Fruit fly (Drosophila melanogaster) whole organism, embryonic: ENCODE results near the gene Blos4.
A peak's percentile ranks its signal among the peaks of the same experiment; 100 is the strongest.

Source experiments
- Blimp-1 ChIP-seq: fragments of 200-800 bp; sonication (Bioruptor generic); optimal IDR thresholded peaks from 3 replicates; lab custom pipeline; 2018; ENCODE audit warnings: missing biosample characterization, missing genetic modification characterization, mild to moderate bottlenecking, moderate library complexity, missing genetic modification reagents
- CG10366 ChIP-seq: fragments of 200-800 bp; sonication (Bioruptor generic); IDR thresholded peaks from 2 replicates; pipeline ENCODE4 v1.3.6; 2022; ENCODE audit warnings: missing biosample characterization, missing genetic modification characterization
- CG10431 ChIP-seq: fragments of 200-800 bp; sonication (Bioruptor generic); optimal IDR thresholded peaks from 3 replicates; lab custom pipeline; 2018; ENCODE audit warnings: missing biosample characterization, mild to moderate bottlenecking, missing genetic modification characterization
- CG10979 ChIP-seq: fragments of 200-800 bp; sonication (Bioruptor generic); optimal IDR thresholded peaks from 2 replicates; lab custom pipeline; 2018; ENCODE audit warnings: missing biosample characterization, mild to moderate bottlenecking, missing genetic modification characterization, moderate library complexity
- CG11085 ChIP-seq: fragments of 200-800 bp; sonication (Bioruptor generic); IDR thresholded peaks from 2 replicates; pipeline ENCODE4 v1.3.6; 2022; ENCODE audit warnings: missing biosample characterization, missing genetic modification characterization
- CG11456 ChIP-seq: fragments of 200-800 bp; sonication (Bioruptor generic); IDR thresholded peaks from 3 replicates; pipeline ENCODE4 v1.3.6; 2022; ENCODE audit warnings: missing biosample characterization, missing genetic modification characterization
- CG12769 ChIP-seq: fragments of 200-800 bp; sonication (Bioruptor generic); optimal IDR thresholded peaks from 2 replicates; lab custom pipeline; 2019; ENCODE audit warnings: missing biosample characterization, mild to moderate bottlenecking, missing genetic modification characterization, moderate library complexity
- CG13123 ChIP-seq: fragments of 200-800 bp; sonication (Bioruptor generic); optimal IDR thresholded peaks from 2 replicates; lab custom pipeline; 2016; ENCODE audit warnings: missing biosample characterization, missing genetic modification characterization
- CG15479 ChIP-seq: fragments of 200-800 bp; sonication (Bioruptor generic); optimal IDR thresholded peaks from 3 replicates; lab custom pipeline; 2019; ENCODE audit warnings: missing biosample characterization, mild to moderate bottlenecking, missing genetic modification characterization, moderate library complexity
- CG15601 ChIP-seq: fragments of 200-800 bp; sonication (Bioruptor generic); optimal IDR thresholded peaks from 3 replicates; lab custom pipeline; 2019; ENCODE audit warnings: missing biosample characterization, mild to moderate bottlenecking, missing genetic modification characterization, moderate library complexity
- CG18262 ChIP-seq: fragments of 200-800 bp; optimal IDR thresholded peaks from 3 replicates; lab custom pipeline; 2019; ENCODE audit warnings: missing biosample characterization, mild to moderate bottlenecking, missing genetic modification characterization, moderate library complexity
- CG2202 ChIP-seq: fragments of 200-800 bp; sonication (Bioruptor generic); optimal IDR thresholded peaks from 2 replicates; lab custom pipeline; 2018; ENCODE audit warnings: missing biosample characterization, mild to moderate bottlenecking, missing genetic modification characterization
- CG3407 ChIP-seq: fragments of 200-800 bp; sonication (Bioruptor generic); optimal IDR thresholded peaks from 2 replicates; lab custom pipeline; 2018; ENCODE audit warnings: missing biosample characterization, mild to moderate bottlenecking, missing genetic modification characterization
- CG42726 ChIP-seq: fragments of 200-800 bp; sonication (Bioruptor generic); IDR thresholded peaks from 2 replicates; pipeline ENCODE4 v1.3.6; 2022; ENCODE audit warnings: missing biosample characterization, missing genetic modification characterization; ENCODE audit not compliant: partially characterized antibody
- CG6854 ChIP-seq: fragments of 200-800 bp; sonication (Bioruptor generic); optimal IDR thresholded peaks from 3 replicates; lab custom pipeline; 2017; ENCODE audit warnings: missing biosample characterization, mild to moderate bottlenecking, missing genetic modification characterization
- CG7372 ChIP-seq: fragments of 200-800 bp; sonication (Bioruptor generic); IDR thresholded peaks from 2 replicates; pipeline ENCODE4 v1.3.6; 2022; ENCODE audit warnings: missing biosample characterization, missing genetic modification characterization
- CG7556 ChIP-seq: fragments of 200-800 bp; sonication (Bioruptor generic); optimal IDR thresholded peaks from 2 replicates; lab custom pipeline; 2017; ENCODE audit warnings: missing biosample characterization, mild to moderate bottlenecking, missing genetic modification characterization
- CG7745 ChIP-seq: fragments of 200-800 bp; sonication (Bioruptor generic); optimal IDR thresholded peaks from 2 replicates; lab custom pipeline; 2018; ENCODE audit warnings: missing biosample characterization, mild to moderate bottlenecking, missing genetic modification characterization, moderate library complexity
- CG7786 ChIP-seq: fragments of 200-800 bp; sonication (Bioruptor generic); optimal IDR thresholded peaks from 2 replicates; lab custom pipeline; 2016; ENCODE audit warnings: missing biosample characterization, missing genetic modification characterization
- CG7928 ChIP-seq: fragments of 200-800 bp; sonication (Bioruptor generic); optimal IDR thresholded peaks from 2 replicates; lab custom pipeline; 2017; ENCODE audit warnings: missing biosample characterization, mild to moderate bottlenecking, missing genetic modification characterization
- CG9727 ChIP-seq: fragments of 200-800 bp; sonication (Bioruptor generic); optimal IDR thresholded peaks from 3 replicates; lab custom pipeline; 2017; ENCODE audit warnings: missing biosample characterization, mild to moderate bottlenecking, missing genetic modification characterization
- CG9817 ChIP-seq: fragments of 200-800 bp; sonication (Bioruptor generic); optimal IDR thresholded peaks from 2 replicates; lab custom pipeline; 2018; ENCODE audit warnings: missing biosample characterization, mild to moderate bottlenecking, missing genetic modification characterization, moderate library complexity
- CkIIα-i1 ChIP-seq: fragments of 200-800 bp; sonication (Bioruptor generic); IDR thresholded peaks from 2 replicates; pipeline ENCODE4 v1.3.6; 2022; ENCODE audit warnings: missing biosample characterization, missing genetic modification characterization
- D ChIP-seq, 2 experiments: fragments of 200-800 bp in 1 of 2; fragments of >200 bp in 1 of 2; sonication (Bioruptor generic) in 1 of 2; optimal IDR thresholded peaks; 2 replicates in 1 of 2; 3 replicates in 1 of 2; lab custom pipeline; 2017; ENCODE audit warnings: mild to moderate bottlenecking in 1 of 2, missing biosample characterization in 1 of 2, missing genetic modification characterization in 1 of 2, missing genetic modification reagents in 1 of 2
- Dek ChIP-seq: fragments of 200-800 bp; sonication (Bioruptor generic); optimal IDR thresholded peaks from 3 replicates; lab custom pipeline; 2019; ENCODE audit warnings: missing biosample characterization, mild to moderate bottlenecking, missing genetic modification characterization, moderate library complexity
- Doc3 ChIP-seq: fragments of 200-800 bp; sonication (Bioruptor generic); IDR thresholded peaks from 3 replicates; pipeline ENCODE4 v1.3.6; 2022; ENCODE audit warnings: missing biosample characterization, missing genetic modification characterization; ENCODE audit not compliant: partially characterized antibody
- Fer3 ChIP-seq: fragments of 200-800 bp; sonication (Bioruptor generic); optimal IDR thresholded peaks from 2 replicates; lab custom pipeline; 2018; ENCODE audit warnings: missing biosample characterization, mild to moderate bottlenecking, missing genetic modification characterization, moderate library complexity
- Gug ChIP-seq: fragments of 200-800 bp; sonication (Bioruptor generic); IDR thresholded peaks from 4 replicates; pipeline ENCODE4 v1.3.6; 2022; ENCODE audit warnings: missing biosample characterization, missing genetic modification characterization
- Hand ChIP-seq: fragments of 200-800 bp; sonication (Bioruptor generic); optimal IDR thresholded peaks from 2 replicates; lab custom pipeline; 2017; ENCODE audit warnings: mild to moderate bottlenecking, missing biosample characterization, missing genetic modification reagents, missing genetic modification characterization
- Hr51 ChIP-seq, 2 experiments: fragments of 200-800 bp; sonication (Bioruptor generic); optimal IDR thresholded peaks; 2 replicates in 1 of 2; 3 replicates in 1 of 2; lab custom pipeline; 2016 to 2018; ENCODE audit warnings: missing biosample characterization in 2 of 2, missing genetic modification characterization in 2 of 2, mild to moderate bottlenecking in 1 of 2, moderate library complexity in 1 of 2
- Hsf ChIP-seq: fragments of 200-800 bp; sonication (Bioruptor generic); optimal IDR thresholded peaks from 3 replicates; lab custom pipeline; 2016; ENCODE audit warnings: missing biosample characterization, missing genetic modification characterization
- Nf-YA ChIP-seq: fragments of 200-800 bp; sonication (Bioruptor generic); IDR thresholded peaks from 2 replicates; pipeline ENCODE4 v1.3.6; 2022; ENCODE audit warnings: missing biosample characterization, missing genetic modification characterization
- Nf-YB ChIP-seq: fragments of 200-800 bp; sonication (Bioruptor generic); optimal IDR thresholded peaks from 3 replicates; lab custom pipeline; 2019; ENCODE audit warnings: missing biosample characterization, mild to moderate bottlenecking, missing genetic modification characterization, moderate library complexity
- NfI ChIP-seq: fragments of 200-800 bp; sonication (Bioruptor generic); optimal IDR thresholded peaks from 3 replicates; lab custom pipeline; 2018; ENCODE audit warnings: missing biosample characterization, mild to moderate bottlenecking, missing genetic modification characterization, moderate library complexity
- Spps ChIP-seq: fragments of 200-800 bp; sonication (Bioruptor generic); optimal IDR thresholded peaks from 2 replicates; lab custom pipeline; 2018; ENCODE audit warnings: missing biosample characterization, mild to moderate bottlenecking, missing genetic modification characterization
- Ssrp ChIP-seq: fragments of 200-800 bp; sonication (Bioruptor generic); optimal IDR thresholded peaks from 2 replicates; lab custom pipeline; 2018; ENCODE audit warnings: missing biosample characterization, mild to moderate bottlenecking, missing genetic modification characterization, moderate library complexity
- amos ChIP-seq: fragments of 200-800 bp; sonication (Bioruptor generic); IDR thresholded peaks from 2 replicates; pipeline ENCODE4 v1.3.6; 2022; ENCODE audit warnings: missing biosample characterization, missing genetic modification characterization; ENCODE audit not compliant: partially characterized antibody
- ash1 ChIP-seq: fragments of 200-800 bp; sonication (Bioruptor generic); optimal IDR thresholded peaks from 2 replicates; lab custom pipeline; 2018; ENCODE audit warnings: missing biosample characterization, mild to moderate bottlenecking, missing genetic modification characterization
- chm ChIP-seq: fragments of 200-800 bp; sonication (Bioruptor generic); IDR thresholded peaks from 2 replicates; pipeline ENCODE4 v1.3.6; 2022; ENCODE audit warnings: missing biosample characterization, missing genetic modification characterization
- chn ChIP-seq: fragments of 200-800 bp; sonication (Bioruptor generic); optimal IDR thresholded peaks from 2 replicates; lab custom pipeline; 2016; ENCODE audit warnings: missing biosample characterization, missing genetic modification characterization
- crol ChIP-seq: fragments of 200-800 bp; sonication (Bioruptor generic); IDR thresholded peaks from 2 replicates; pipeline ENCODE4 v1.3.6; 2022; ENCODE audit warnings: missing biosample characterization, missing genetic modification characterization
- crp ChIP-seq, 2 experiments: fragments of 200-800 bp; sonication (Bioruptor generic); optimal IDR thresholded peaks; 2 replicates in 1 of 2; 3 replicates in 1 of 2; lab custom pipeline; 2017; ENCODE audit warnings: missing biosample characterization in 2 of 2, missing genetic modification characterization in 2 of 2, mild to moderate bottlenecking in 1 of 2, moderate library complexity in 1 of 2
- dpn ChIP-seq, 2 experiments: fragments of 200-800 bp; sonication (Bioruptor generic); optimal IDR thresholded peaks; 3 replicates each; lab custom pipeline; 2016; ENCODE audit warnings: missing biosample characterization in 2 of 2, missing genetic modification characterization in 2 of 2
- esg ChIP-seq: fragments of 200-800 bp; sonication (Bioruptor generic); conservative IDR thresholded peaks from 2 replicates; pipeline ENCODE4 v1.3.6; 2022; ENCODE audit warnings: missing biosample characterization, missing genetic modification characterization
- gsb-n ChIP-seq: fragments of 200-800 bp; sonication (Bioruptor generic); optimal IDR thresholded peaks from 3 replicates; lab custom pipeline; 2018; ENCODE audit warnings: missing biosample characterization, mild to moderate bottlenecking, missing genetic modification characterization
- gt ChIP-seq: fragments of 200-800 bp; sonication (Bioruptor generic); IDR thresholded peaks from 2 replicates; pipeline ENCODE4 v1.3.6; 2022; ENCODE audit warnings: missing biosample characterization, missing genetic modification characterization
- jing ChIP-seq: fragments of 200-800 bp; sonication (Bioruptor generic); optimal IDR thresholded peaks from 2 replicates; lab custom pipeline; 2018; ENCODE audit warnings: missing biosample characterization, mild to moderate bottlenecking, missing genetic modification characterization
- onecut ChIP-seq: fragments of 200-800 bp; sonication (Bioruptor generic); IDR thresholded peaks from 2 replicates; pipeline ENCODE4 v1.3.6; 2022; ENCODE audit warnings: missing biosample characterization, missing genetic modification characterization
- pan ChIP-seq, 4 experiments: fragments of >200 bp in 3 of 4; fragments of 200-800 bp in 1 of 4; sonication (Bioruptor generic) in 1 of 4; optimal IDR thresholded peaks in 3 of 4; IDR thresholded peaks in 1 of 4; 2 replicates each; pipeline versions ENCODE4 v1.3.6 to Lab custom; 2017 to 2022; ENCODE audit warnings: missing biosample characterization in 2 of 4, missing genetic modification characterization in 2 of 4, mixed read lengths in 1 of 4
- trem ChIP-seq: fragments of 200-800 bp; optimal IDR thresholded peaks from 3 replicates; lab custom pipeline; 2019; ENCODE audit warnings: missing biosample characterization, mild to moderate bottlenecking, missing genetic modification characterization, moderate library complexity

The Blos4 gene

DNA sequence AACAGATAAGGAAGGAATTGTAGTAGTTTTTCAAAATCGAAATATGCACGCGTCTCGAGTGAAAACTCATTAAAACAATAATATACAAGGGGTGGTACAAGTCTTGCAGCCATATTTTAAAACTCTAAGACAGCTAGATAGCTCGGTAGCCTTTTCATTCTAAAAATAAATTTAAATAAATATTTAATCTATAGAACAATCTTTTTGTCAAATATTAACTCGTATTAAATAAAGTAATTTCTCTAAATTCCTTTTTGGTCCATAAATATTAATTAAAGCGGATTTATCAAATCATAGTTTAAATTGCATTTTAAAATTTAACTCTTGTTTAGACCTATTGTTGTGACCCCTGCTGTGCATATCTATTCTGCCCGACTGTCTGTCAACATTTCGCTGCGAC is 35.6 kb upstream of the Blos4 start (continued):
- TF ChIP-seq CG11085: no peak
- peak; percentile 10 for TF ChIP-seq Fer3 (tag; lab: Kevin White, UChicago)
- TF ChIP-seq CG18262: peak; percentile 92
- TF ChIP-seq esg (GFP tag; lab: Robert Waterston, UW): 0 out of 2 replicates have a peak, but pooled peaks have one; percentile 16
- TF ChIP-seq Ssrp (tag; lab: Kevin White, UChicago): peak; percentile 76
- TF ChIP-seq CG7372 (GFP tag; lab: Robert Waterston, UW): 0 out of 2 replicates have a peak, but pooled peaks have one; percentile 38
- no peak for TF ChIP-seq D (optimal IDR thresholded peaks at IDR 0.05; lab: Kevin White, UChicago)
- peak; percentile 74 for TF ChIP-seq D (GFP tag; optimal IDR thresholded peaks at IDR 0.05; lab: Kevin White, UChicago)
- TF ChIP-seq CG11456 (GFP tag; lab: Robert Waterston, UW): no peak
- peak; percentile 73 for TF ChIP-seq Spps (tag; lab: Kevin White, UChicago)
- peak in 1 of 2 experiments; percentile 55 for TF ChIP-seq Hr51 (GFP tag; optimal IDR thresholded peaks at IDR 0.05; lab: Kevin White, UChicago)
- no peak for TF ChIP-seq CG42726 (GFP tag; lab: Robert Waterston, UW)
- TF ChIP-seq Hsf (GFP tag; lab: Kevin White, UChicago): no peak
- peak in 1 of 2 experiments; percentile 35 for TF ChIP-seq dpn (GFP tag; optimal IDR thresholded peaks at IDR 0.05; lab: Kevin White, UChicago)
- TF ChIP-seq CG9727: peak; percentile 87
- TF ChIP-seq CG7745 (tag; lab: Kevin White, UChicago): no peak
- TF ChIP-seq CG10366 (GFP tag; lab: Robert Waterston, UW): no peak
- peak; percentile 69 for TF ChIP-seq Blimp-1 (GFP tag; lab: Kevin White, UChicago)
- TF ChIP-seq CG15479 (GFP tag; lab: Kevin White, UChicago): no peak
- TF ChIP-seq CkIIα-i1: no peak
- no peak for TF ChIP-seq CG13123 (GFP tag; lab: Kevin White, UChicago)
- no peak for TF ChIP-seq gt (GFP tag; lab: Robert Waterston, UW)
- TF ChIP-seq Gug (GFP tag; lab: Robert Waterston, UW): no peak
- peak; percentile 47 for TF ChIP-seq Nf-YB (GFP tag; lab: Kevin White, UChicago)
- TF ChIP-seq amos (GFP tag; lab: Robert Waterston, UW): no peak
- TF ChIP-seq Dek (tag; lab: Kevin White, UChicago): no peak
- TF ChIP-seq CG10431: peak; percentile 51
- TF ChIP-seq CG7556 (GFP tag; lab: Kevin White, UChicago): peak; percentile 82
- TF ChIP-seq CG7928 (GFP tag; lab: Kevin White, UChicago): no peak
- TF ChIP-seq CG3407 (GFP tag; lab: Kevin White, UChicago): peak; percentile 11
- TF ChIP-seq Doc3: no peak
- TF ChIP-seq chm: no peak
- peak; percentile 90 for TF ChIP-seq CG10979 (tag; lab: Kevin White, UChicago)
- TF ChIP-seq CG12769: no peak
- no peak for TF ChIP-seq Nf-YA (GFP tag; lab: Robert Waterston, UW)
- TF ChIP-seq, all 482 proteins: peak for 155

dm6 chr3L:10843685-10844084 is 35.2 kb upstream of the Blos4 start:
- TF ChIP-seq ash1 (GFP tag; lab: Kevin White, UChicago) (no peak), chn (GFP tag; lab: Kevin White, UChicago) (no peak), CG6854 (GFP tag; lab: Kevin White, UChicago) (no peak), onecut (GFP tag; lab: Robert Waterston, UW) (peak; percentile 93), CG7786 (GFP tag; lab: Kevin White, UChicago) (no peak), CG2202 (tag; lab: Kevin White, UChicago) (no peak), jing (GFP tag; lab: Kevin White, UChicago) (no peak), pan (optimal IDR thresholded peaks at IDR 0.05; lab: Kevin White, UChicago) (no peak), pan (GFP tag; optimal IDR thresholded peaks at IDR 0.05 in 1 of 2, IDR thresholded peaks at IDR 0.05 in 1 of 2) (peak in 1 of 2 experiments; percentile 1), crp (GFP tag; optimal IDR thresholded peaks at IDR 0.05; lab: Kevin White, UChicago) (no peak), crol (peak; percentile 38), trem (tag; lab: Kevin White, UChicago) (no peak), gsb-n (tag; lab: Kevin White, UChicago) (peak; percentile 36), CG9817 (no peak), CG15601 (no peak), Hand (GFP tag; lab: Kevin White, UChicago) (no peak), NfI (GFP tag; lab: Kevin White, UChicago) (no peak)
